Worm (Caenorhabditis elegans) whole organism, early embryonic: ENCODE measurements around the gene R06B10.7.

Experiments used
- ama-1 ChIP-seq: fragments of 150-350 bp; optimal IDR thresholded peaks from 2 replicates; lab custom pipeline; 2014
- ets-7 ChIP-seq: sonication (generic microtip); optimal IDR thresholded peaks from 2 replicates; lab custom pipeline; 2016; ENCODE audit warnings: missing genotype, missing genetic modification characterization, missing compliant biosample characterization
- hmbx-1 ChIP-seq: sonication (generic microtip); optimal IDR thresholded peaks from 2 replicates; lab custom pipeline; 2016; ENCODE audit warnings: mild to moderate bottlenecking, missing genetic modification characterization, missing compliant biosample characterization
- pes-1 ChIP-seq: fragments of 200-800 bp; sonication (Bioruptor generic); IDR thresholded peaks from 2 replicates; pipeline ENCODE4 v1.3.6; 2022; ENCODE audit warnings: missing genetic modification reagents, missing genetic modification characterization, missing compliant biosample characterization
- scrt-1 ChIP-seq: fragments of 200-800 bp; sonication (Bioruptor generic); IDR thresholded peaks from 2 replicates; pipeline ENCODE4 v1.3.6; 2022; ENCODE audit warnings: missing genetic modification characterization, missing compliant biosample characterization

DNA sequence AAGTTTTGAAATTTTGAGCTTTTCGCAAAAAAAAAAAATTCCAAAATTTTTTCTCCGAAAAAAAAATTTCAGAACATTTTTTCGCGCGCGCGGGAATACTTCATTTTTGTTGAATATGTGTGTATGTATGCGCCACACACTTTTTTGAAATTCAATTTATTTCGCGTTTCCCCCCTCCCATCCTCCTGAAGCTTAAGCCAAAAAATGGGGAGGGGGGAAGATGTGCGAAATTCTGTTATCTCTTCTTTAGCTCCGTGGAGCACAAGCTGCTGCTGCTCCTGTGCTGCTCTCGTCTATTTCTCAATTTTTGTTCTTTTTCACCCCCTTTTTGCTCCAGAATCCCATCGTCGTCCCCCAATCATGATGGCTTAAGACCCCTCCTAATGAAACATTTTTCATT lies 11.6 kb downstream of the R06B10.7 start:
- TF ChIP-seq ets-7 (tag; lab: Kevin White, UChicago), result no peak
- TF ChIP-seq pes-1 (GFP tag; lab: Robert Waterston, UW), result no peak
- TF ChIP-seq hmbx-1 (tag; lab: Kevin White, UChicago), result no peak
- no peak for TF ChIP-seq ama-1 (lab: Kevin White, UChicago)
- TF ChIP-seq scrt-1, result no peak
